Fruit fly (Drosophila melanogaster) whole organism: ENCODE data around the gene CG14569.

ENCODE experiments used
- CG8478 ChIP-seq: fragments of >200 bp; optimal IDR thresholded peaks from 2 replicates; lab custom pipeline; 2018; ENCODE audit warnings: inconsistent platforms
- Dll ChIP-seq: fragments of >200 bp; optimal IDR thresholded peaks from 2 replicates; lab custom pipeline; 2017
- EcR ChIP-seq, 2 experiments: fragments of >200 bp; optimal IDR thresholded peaks; 2 replicates each; lab custom pipeline; 2017; ENCODE audit warnings: missing biosample characterization in 2 of 2, missing genetic modification characterization in 2 of 2, missing genetic modification reagents in 2 of 2
- pan ChIP-seq: fragments of >200 bp; optimal IDR thresholded peaks from 2 replicates; lab custom pipeline; 2017
- psq ChIP-seq: fragments of >200 bp; optimal IDR thresholded peaks from 2 replicates; lab custom pipeline; 2017
- usp ChIP-seq: fragments of >200 bp; optimal IDR thresholded peaks from 2 replicates; lab custom pipeline; 2017; ENCODE audit warnings: missing biosample characterization, missing genetic modification characterization, mixed read lengths

The CG14569 gene

DNA sequence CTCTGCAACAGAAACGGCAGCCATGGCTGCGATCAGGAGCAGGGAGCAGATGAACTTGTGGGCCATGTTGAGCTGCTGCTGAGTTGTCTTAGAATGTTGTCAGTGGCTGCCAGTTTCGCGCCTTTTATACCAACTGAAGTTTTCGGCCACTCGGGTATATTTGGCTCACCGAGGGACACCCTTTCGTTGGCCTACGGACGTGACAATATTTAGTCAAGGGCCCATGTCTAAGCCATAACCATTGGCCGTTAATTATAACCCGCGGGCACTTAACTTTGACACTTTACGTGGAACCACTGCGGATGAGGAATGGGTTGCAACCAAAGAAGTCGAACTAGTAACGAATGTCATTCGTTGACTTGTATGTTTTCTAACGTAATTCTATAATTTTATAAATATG lies 2.0 kb upstream of the CG14569 start, which contains the start of gene CG14568:
Gene CG14568 (minus strand): TSS at position 101 of the 400 bp plus-strand sequence.
- no peak for TF ChIP-seq psq (lab: Kevin White, UChicago)
- no peak for TF ChIP-seq EcR (GFP tag; optimal IDR thresholded peaks at IDR 0.05; lab: Kevin White, UChicago)
- TF ChIP-seq CG8478 (lab: Kevin White, UChicago) = no peak
- no peak for TF ChIP-seq usp
- TF ChIP-seq Dll (lab: Kevin White, UChicago) = no peak
- TF ChIP-seq pan (lab: Kevin White, UChicago) = no peak

- TF ChIP-seq pan (lab: Kevin White, UChicago) (no peak), psq (lab: Kevin White, UChicago) (no peak), EcR (GFP tag; optimal IDR thresholded peaks at IDR 0.05; lab: Kevin White, UChicago) (no peak), CG8478 (lab: Kevin White, UChicago) (no peak), Dll (lab: Kevin White, UChicago) (no peak), usp (no peak)
These were observed 996 bp downstream of the CG14569 start, which contains the start of gene CG14570 for dm6 chr3L:21730354-21730753. TSS of gene CG14570 (minus strand) at chr3L:21730454.

dm6 chr3L:21728616-21729047 lies 2.7 kb downstream of the CG14569 start, which contains the start of the genes CG11247 and Polr2H:
TSS of gene CG11247 (minus strand) at chr3L:21728806.
TSS of gene Polr2H (plus strand) at chr3L:21728932.
- no peak for TF ChIP-seq pan (lab: Kevin White, UChicago)
- TF ChIP-seq EcR (GFP tag; optimal IDR thresholded peaks at IDR 0.05; lab: Kevin White, UChicago) = peak; percentile 3 to 30
- TF ChIP-seq CG8478 (lab: Kevin White, UChicago) = no peak
- no peak for TF ChIP-seq psq (lab: Kevin White, UChicago)
- TF ChIP-seq Dll (lab: Kevin White, UChicago) = no peak
- TF ChIP-seq usp = no peak

DNA sequence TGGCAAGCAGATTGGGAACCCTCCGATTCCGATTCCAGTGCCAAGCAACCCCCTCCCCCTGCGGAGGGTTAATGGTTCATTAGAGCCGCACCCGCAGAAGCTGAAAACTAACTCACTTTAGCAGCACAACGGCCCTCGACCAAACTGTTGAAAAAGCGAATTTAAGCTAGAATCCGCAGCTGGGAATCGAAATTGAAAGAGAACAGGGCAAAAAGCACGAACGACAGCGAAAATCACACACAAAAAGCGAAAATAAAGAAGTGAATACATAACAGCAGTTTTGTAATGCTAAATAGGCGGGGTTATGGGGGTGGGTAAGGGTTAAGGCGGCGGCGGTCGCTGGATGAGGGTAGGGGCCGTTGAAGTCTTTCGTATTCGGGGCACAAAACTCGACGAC lies 3.6 kb downstream of the CG14569 start:
- TF ChIP-seq EcR (GFP tag; optimal IDR thresholded peaks at IDR 0.05; lab: Kevin White, UChicago) = no peak
- no peak for TF ChIP-seq psq (lab: Kevin White, UChicago)
- TF ChIP-seq Dll (lab: Kevin White, UChicago) = no peak
- TF ChIP-seq CG8478 (lab: Kevin White, UChicago) = no peak
- TF ChIP-seq pan (lab: Kevin White, UChicago) = no peak
- no peak for TF ChIP-seq usp

- TF ChIP-seq Dll (lab: Kevin White, UChicago) = no peak
- no peak for TF ChIP-seq EcR (GFP tag; optimal IDR thresholded peaks at IDR 0.05; lab: Kevin White, UChicago)
- TF ChIP-seq usp = no peak
- TF ChIP-seq psq (lab: Kevin White, UChicago) = no peak
- no peak for TF ChIP-seq CG8478 (lab: Kevin White, UChicago)
- TF ChIP-seq pan (lab: Kevin White, UChicago) = no peak
These were observed 4.2 kb downstream of the CG14569 start for dm6 chr3L:21727013-21727727.

DNA sequence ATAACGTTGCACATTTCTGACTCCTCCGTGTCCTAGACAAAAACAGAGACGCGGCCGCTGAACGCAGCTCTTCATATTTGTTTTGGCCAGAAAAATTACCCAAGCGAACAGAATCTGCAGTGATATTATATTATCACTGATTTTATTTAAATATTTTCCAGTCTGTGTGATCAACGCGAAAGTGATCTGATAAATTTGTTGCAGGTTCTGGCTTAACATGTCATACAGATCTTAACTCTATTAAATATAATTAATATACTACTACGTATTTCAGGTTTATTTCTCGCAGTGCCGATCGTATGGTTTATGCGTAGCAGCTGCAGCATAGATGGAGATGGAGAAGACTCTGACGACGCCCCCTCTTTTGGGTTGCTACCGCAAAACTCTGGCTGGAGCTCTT lies 10.5 kb downstream of the CG14569 start:
- no peak for TF ChIP-seq pan (lab: Kevin White, UChicago)
- TF ChIP-seq usp = no peak
- TF ChIP-seq CG8478 (lab: Kevin White, UChicago) = no peak
- TF ChIP-seq Dll (lab: Kevin White, UChicago) = no peak
- no peak for TF ChIP-seq EcR (GFP tag; optimal IDR thresholded peaks at IDR 0.05; lab: Kevin White, UChicago)
- TF ChIP-seq psq (lab: Kevin White, UChicago) = no peak

DNA sequence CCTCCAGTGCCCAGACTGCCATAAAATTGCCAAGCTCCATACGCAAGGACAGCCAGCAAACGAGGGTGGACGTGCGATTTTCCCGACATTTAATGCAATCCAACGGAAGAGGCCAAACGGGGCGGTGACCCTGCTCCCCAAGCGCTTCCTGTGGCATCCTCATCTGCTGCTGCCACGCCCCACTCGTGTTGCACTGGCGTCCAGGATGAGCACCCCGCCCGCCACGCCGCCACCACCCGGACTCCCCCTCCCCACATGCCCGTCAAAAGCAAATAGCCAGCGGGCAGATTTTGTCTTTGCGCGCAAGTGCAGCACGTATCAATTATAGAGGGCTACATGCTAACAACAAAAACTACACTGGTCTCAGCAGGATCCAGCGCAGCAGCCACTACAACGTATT lies 13.1 kb downstream of the CG14569 start:
- TF ChIP-seq psq (lab: Kevin White, UChicago) (no peak), EcR (GFP tag; optimal IDR thresholded peaks at IDR 0.05; lab: Kevin White, UChicago) (no peak), Dll (lab: Kevin White, UChicago) (no peak), pan (lab: Kevin White, UChicago) (no peak), usp (no peak), CG8478 (lab: Kevin White, UChicago) (no peak)

- TF ChIP-seq CG8478 (lab: Kevin White, UChicago) (no peak), usp (no peak), Dll (lab: Kevin White, UChicago) (no peak), psq (lab: Kevin White, UChicago) (no peak), pan (lab: Kevin White, UChicago) (no peak), EcR (GFP tag; optimal IDR thresholded peaks at IDR 0.05; lab: Kevin White, UChicago) (no peak)
These were observed 15.4 kb downstream of the CG14569 start for dm6 chr3L:21715974-21716373.

DNA sequence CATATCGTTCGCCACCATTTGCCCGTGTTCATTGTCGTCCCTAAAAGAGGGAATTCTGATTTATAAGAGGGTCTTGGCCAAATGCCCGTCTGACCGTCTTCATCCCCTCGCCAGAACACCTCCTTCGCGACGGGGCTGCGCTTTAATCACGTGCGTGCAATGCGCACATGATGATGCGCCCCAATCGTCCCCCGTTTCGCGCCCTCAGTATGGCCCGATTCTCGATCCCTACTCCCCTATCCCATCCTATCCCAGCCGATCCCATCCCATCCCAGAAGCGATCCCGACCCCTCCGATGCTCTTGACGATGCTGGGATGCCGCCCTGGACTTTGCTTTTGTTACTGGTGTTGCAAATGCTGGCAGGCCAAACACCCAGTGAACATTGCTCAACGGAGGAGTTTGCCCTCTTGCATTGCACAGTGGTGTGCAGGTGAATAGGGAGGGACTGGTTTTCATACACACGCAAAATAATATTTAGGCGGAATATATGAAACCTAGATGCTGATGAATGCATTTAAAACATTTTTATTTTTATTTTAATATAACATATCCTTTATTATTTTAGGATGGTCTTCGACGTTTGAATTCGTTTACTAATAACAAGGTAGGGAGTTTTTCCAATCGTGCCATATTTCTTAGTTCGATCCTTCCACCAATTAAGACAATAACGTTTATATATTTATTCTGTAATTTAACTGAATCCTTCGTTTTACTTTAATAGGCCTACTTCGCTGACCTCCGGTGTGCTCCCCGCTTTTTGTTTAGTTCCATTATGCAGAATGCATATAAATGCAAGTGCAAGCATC lies 21.4 kb downstream of the CG14569 start:
- TF ChIP-seq CG8478 (lab: Kevin White, UChicago) (no peak), psq (lab: Kevin White, UChicago) (no peak), pan (lab: Kevin White, UChicago) (no peak), Dll (lab: Kevin White, UChicago) (no peak), EcR (GFP tag; optimal IDR thresholded peaks at IDR 0.05; lab: Kevin White, UChicago) (peak in 1 of 2 experiments; percentile 21), usp (no peak)

DNA sequence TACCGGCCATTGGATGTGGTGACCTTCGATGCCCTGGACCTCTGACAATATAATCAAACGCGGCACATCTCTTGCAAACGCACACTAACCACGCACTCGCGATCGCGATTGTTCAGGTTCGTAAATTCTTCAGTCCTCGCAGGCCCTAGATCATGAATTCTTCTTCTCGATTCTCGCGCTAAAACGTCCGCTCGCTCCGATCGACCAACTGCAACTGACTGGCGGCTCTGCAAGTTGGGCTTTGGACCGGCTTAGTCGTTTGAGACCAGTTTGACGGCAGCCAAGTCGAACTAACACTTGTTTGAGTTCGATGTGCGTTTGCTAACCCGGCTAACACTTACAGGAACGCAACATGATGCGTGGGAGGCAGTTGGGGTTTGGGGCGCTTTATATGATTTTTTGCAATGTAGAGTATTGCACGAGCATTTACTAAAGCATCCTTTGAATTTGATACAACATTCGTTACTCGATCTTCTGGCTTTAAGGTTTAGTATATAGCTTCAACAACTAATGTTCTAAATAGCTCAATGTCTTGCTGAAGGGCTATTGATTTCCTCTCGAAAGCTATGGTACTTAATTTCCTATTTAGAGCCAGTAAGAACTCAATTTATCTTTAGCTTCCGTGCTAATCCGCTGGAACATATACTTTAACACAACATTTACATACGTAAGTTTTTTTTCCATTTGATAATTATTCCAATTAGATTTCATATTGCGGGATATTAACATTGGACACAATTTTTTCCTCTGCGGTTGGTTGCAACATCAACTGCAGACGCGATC lies 25.0 kb downstream of the CG14569 start, which contains the start of gene CG32447:
Gene CG32447 (minus strand): TSS at position 222 of the 783 bp plus-strand sequence.
- TF ChIP-seq Dll (lab: Kevin White, UChicago) (no peak), pan (lab: Kevin White, UChicago) (no peak), usp (no peak), psq (lab: Kevin White, UChicago) (no peak), EcR (GFP tag; optimal IDR thresholded peaks at IDR 0.05; lab: Kevin White, UChicago) (no peak), CG8478 (lab: Kevin White, UChicago) (no peak)
